Fruit fly (Drosophila melanogaster): ENCODE measurements around the gene CG12535.

Gene CG12535

DNA sequence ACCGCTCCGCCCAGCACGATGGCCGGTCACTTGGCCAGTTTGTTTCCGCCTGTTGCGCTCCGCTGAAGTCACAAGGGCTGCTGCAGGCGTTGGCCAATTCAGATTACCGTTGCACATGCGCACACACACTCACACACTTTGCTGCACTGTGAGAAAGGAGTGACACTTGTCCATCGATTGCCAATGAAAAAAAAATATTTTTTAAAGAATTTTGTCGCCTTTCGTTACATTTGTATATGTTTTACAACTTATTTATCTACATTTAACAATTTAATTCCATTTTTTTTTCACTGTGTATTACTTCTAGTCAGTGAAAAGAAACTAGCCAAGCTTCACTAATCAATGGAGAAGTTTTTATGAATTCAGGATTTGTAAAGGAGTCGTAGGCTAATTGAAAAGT is 27.3 kb upstream of the CG12535 start (continued):
- TF ChIP-seq Myb (GFP tag; optimal IDR thresholded peaks at IDR 0.05) (no peak), ap (GFP tag; IDR thresholded peaks at IDR 0.05) (no peak), twi (tag; optimal IDR thresholded peaks at IDR 0.05) (no peak), CG2199 (GFP tag; IDR thresholded peaks at IDR 0.05) (no peak), CG17802 (tag; optimal IDR thresholded peaks at IDR 0.05) (no peak), CG34422 (GFP tag; IDR thresholded peaks at IDR 0.05) (no peak), CG43689 (GFP tag; IDR thresholded peaks at IDR 0.05) (no peak), Neu2 (GFP tag; optimal IDR thresholded peaks at IDR 0.05; ENCODE audit: borderline replicate concordance) (no peak), CG4360 (GFP tag; IDR thresholded peaks at IDR 0.05) (no peak), dimm (GFP tag; IDR thresholded peaks at IDR 0.05) (no peak), CG10565 (GFP tag; optimal IDR thresholded peaks at IDR 0.05) (no peak), insv (GFP tag; optimal IDR thresholded peaks at IDR 0.05) (no peak), danr (GFP tag; IDR thresholded peaks at IDR 0.05) (no peak), eyg (GFP tag; optimal IDR thresholded peaks at IDR 0.05) (no peak), CG7745 (tag; optimal IDR thresholded peaks at IDR 0.05) (no peak), CG14050 (GFP tag; IDR thresholded peaks at IDR 0.05) (peak; percentile 13; the same call in 1 of the 3 replicates), tio (GFP tag; optimal IDR thresholded peaks at IDR 0.05) (peak; percentile 58), Side (GFP tag; optimal IDR thresholded peaks at IDR 0.05) (no peak), Elba2 (GFP tag; optimal IDR thresholded peaks at IDR 0.05) (no peak), ase (GFP tag; IDR thresholded peaks at IDR 0.05) (no peak), CG1792 (GFP tag; optimal IDR thresholded peaks at IDR 0.05) (no peak), Gsc (GFP tag; IDR thresholded peaks at IDR 0.05) (peak; percentile 22; the same call in 1 of the 2 replicates), tx (GFP tag; optimal IDR thresholded peaks at IDR 0.05) (no peak), exex (tag; optimal IDR thresholded peaks at IDR 0.05) (no peak), Lhr (GFP tag; optimal IDR thresholded peaks at IDR 0.05) (no peak), klu (GFP tag; IDR thresholded peaks at IDR 0.05) (0 out of 2 replicates have a peak, but pooled peaks have one; percentile 9), esg (GFP tag; conservative IDR thresholded peaks at IDR 0.05) (no peak), B-H2 (GFP tag; optimal IDR thresholded peaks at IDR 0.05) (no peak), fd102C (GFP tag; optimal IDR thresholded peaks at IDR 0.05) (no peak), Adf1 (GFP tag; IDR thresholded peaks at IDR 0.05) (no peak), Stat92E (GFP tag; optimal IDR thresholded peaks at IDR 0.05) (no peak), CG8944 (GFP tag; optimal IDR thresholded peaks at IDR 0.05) (no peak), CG31388 (GFP tag; optimal IDR thresholded peaks at IDR 0.05) (no peak), sqz (GFP tag; optimal IDR thresholded peaks at IDR 0.05) (no peak), CG9437 (GFP tag; optimal IDR thresholded peaks at IDR 0.05) (peak; percentile 11), CG14667 (GFP tag; IDR thresholded peaks at IDR 0.05) (no peak), CG32772 (GFP tag; IDR thresholded peaks at IDR 0.05) (peak; percentile 69), CG1024 (GFP tag; IDR thresholded peaks at IDR 0.05) (no peak), CG10274 (GFP tag; optimal IDR thresholded peaks at IDR 0.05) (no peak), sens-2 (GFP tag; IDR thresholded peaks at IDR 0.05) (0 out of 2 replicates have a peak, but pooled peaks have one; percentile 26), Sry-δ (GFP tag; optimal IDR thresholded peaks at IDR 0.05) (no peak), CG10462 (GFP tag; optimal IDR thresholded peaks at IDR 0.05) (no peak), CG12391 (tag; optimal IDR thresholded peaks at IDR 0.05) (peak; percentile 52), CG11723 (GFP tag; optimal IDR thresholded peaks at IDR 0.05) (no peak), CG17829 (tag; optimal IDR thresholded peaks at IDR 0.05) (peak; percentile 32), sim (GFP tag; IDR thresholded peaks at IDR 0.05) (0 out of 2 replicates have a peak, but pooled peaks have one; percentile 34), toy (GFP tag; IDR thresholded peaks at IDR 0.05) (no peak), al (GFP tag; IDR thresholded peaks at IDR 0.05) (no peak), tgo (GFP tag; IDR thresholded peaks at IDR 0.05) (peak; percentile 47; the same call in 2 of the 3 replicates), pb (GFP tag; optimal IDR thresholded peaks at IDR 0.05) (no peak), CG16813 (GFP tag; IDR thresholded peaks at IDR 0.05; ENCODE audit: partially characterized antibody) (no peak), Deaf1 (tag; optimal IDR thresholded peaks at IDR 0.05) (no peak)
